Worm (Caenorhabditis elegans): Measurements from ENCODE around the gene C07H6.9.

The C07H6.9 gene

DNA sequence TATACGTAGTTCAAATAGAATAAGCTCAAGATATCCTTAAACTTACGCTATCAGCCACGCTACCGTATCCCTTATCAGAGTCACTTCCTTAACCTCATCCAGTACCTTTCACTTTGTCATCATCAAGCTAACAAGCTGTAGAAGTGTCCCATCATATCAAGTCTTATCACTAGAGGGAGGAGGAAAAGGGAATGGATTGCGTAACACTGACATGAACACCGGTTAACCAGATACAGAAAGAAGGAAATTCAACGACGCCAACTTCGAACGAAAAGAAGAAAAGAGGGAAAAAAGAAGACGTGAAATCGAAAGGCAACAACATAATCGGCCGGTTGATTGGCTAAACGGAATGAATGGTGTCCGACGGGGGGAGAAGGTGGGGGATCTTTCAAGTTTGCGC, 9.2 kb downstream of the C07H6.9 start:
- TF ChIP-seq ref-2 (tag; optimal IDR thresholded peaks at IDR 0.05): peak; percentile 33
- TF ChIP-seq ceh-6 (GFP tag; optimal IDR thresholded peaks at IDR 0.05): no peak

DNA sequence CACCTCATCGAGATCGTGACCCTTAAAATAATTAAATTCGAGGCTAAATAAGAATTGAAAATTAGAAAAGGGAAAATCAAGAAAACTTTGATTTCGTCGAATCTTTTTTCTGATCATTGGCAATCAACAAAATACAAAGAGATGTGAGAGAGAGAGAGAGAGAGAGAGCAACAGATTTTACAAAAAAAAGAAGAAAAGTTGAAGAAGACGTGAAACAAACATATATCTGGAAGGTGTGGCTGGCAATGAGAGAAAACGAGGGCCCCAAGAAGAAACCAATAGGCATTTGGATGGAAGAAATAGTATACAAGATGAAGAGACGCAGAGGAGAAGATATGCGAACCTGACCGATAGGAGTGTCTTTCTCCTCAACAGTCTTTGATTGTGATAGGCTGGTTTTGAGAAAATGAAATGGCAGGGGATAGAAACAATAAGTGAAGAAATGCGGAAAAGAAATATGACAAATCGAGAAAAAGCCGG, 10.2 kb downstream of the C07H6.9 start, which contains the start of gene mup-4:
TSS of gene mup-4 (minus strand) at position 51 of the 480 bp plus-strand sequence.
- TF ChIP-seq ceh-48 (tag; optimal IDR thresholded peaks at IDR 0.05) (no peak), nfya-1 (tag; optimal IDR thresholded peaks at IDR 0.05) (peak; percentile 18)

DNA sequence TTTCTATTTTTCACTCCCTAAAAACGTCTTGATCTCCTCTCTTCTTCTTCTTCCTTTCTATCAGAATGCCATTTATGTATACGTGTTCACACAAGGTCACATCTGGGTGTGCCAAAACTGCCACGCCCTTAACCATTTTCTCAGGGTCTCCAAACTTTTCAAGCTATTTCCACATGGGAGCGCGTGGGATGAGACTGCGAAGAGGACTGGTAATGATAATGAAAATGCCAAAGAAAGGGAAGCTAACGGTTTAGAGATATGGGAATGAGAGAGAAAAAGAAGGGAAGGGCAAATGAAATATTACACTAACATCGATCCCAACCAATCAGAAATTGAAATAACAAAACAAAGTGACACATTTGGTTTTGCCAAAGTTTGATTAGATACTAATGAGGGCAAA, 11.0 kb downstream of the C07H6.9 start:
- TF ChIP-seq lin-11 (tag; optimal IDR thresholded peaks at IDR 0.05): no peak
- TF ChIP-seq pqm-1 (tag; optimal IDR thresholded peaks at IDR 0.05): no peak
- no peak for TF ChIP-seq unc-42 (tag; optimal IDR thresholded peaks at IDR 0.05)
- no peak for TF ChIP-seq ttx-3 (tag; optimal IDR thresholded peaks at IDR 0.05)
- TF ChIP-seq unc-55 (GFP tag; optimal IDR thresholded peaks at IDR 0.05): no peak
- no peak for TF ChIP-seq gmeb-2 (tag; optimal IDR thresholded peaks at IDR 0.05)
- no peak for TF ChIP-seq ceh-18 (tag; optimal IDR thresholded peaks at IDR 0.05)
- no peak for TF ChIP-seq hlh-15 (tag; optimal IDR thresholded peaks at IDR 0.05)
- TF ChIP-seq rnt-1 (tag; optimal IDR thresholded peaks at IDR 0.05): no peak
- no peak for TF ChIP-seq ceh-24 (tag; optimal IDR thresholded peaks at IDR 0.05)
- TF ChIP-seq tbx-7 (tag; optimal IDR thresholded peaks at IDR 0.05): no peak
- TF ChIP-seq ceh-14 (tag; optimal IDR thresholded peaks at IDR 0.05): no peak
- TF ChIP-seq ztf-16 (tag; optimal IDR thresholded peaks at IDR 0.05): no peak
- no peak for TF ChIP-seq hlh-30 (tag; optimal IDR thresholded peaks at IDR 0.05; ENCODE audit: insufficient read depth)
- TF ChIP-seq madf-2 (tag; optimal IDR thresholded peaks at IDR 0.05): no peak
- TF ChIP-seq eyg-1 (tag; optimal IDR thresholded peaks at IDR 0.05): no peak
- TF ChIP-seq pros-1 (tag; optimal IDR thresholded peaks at IDR 0.05): no peak
- no peak for TF ChIP-seq syd-9 (tag; optimal IDR thresholded peaks at IDR 0.05)

DNA sequence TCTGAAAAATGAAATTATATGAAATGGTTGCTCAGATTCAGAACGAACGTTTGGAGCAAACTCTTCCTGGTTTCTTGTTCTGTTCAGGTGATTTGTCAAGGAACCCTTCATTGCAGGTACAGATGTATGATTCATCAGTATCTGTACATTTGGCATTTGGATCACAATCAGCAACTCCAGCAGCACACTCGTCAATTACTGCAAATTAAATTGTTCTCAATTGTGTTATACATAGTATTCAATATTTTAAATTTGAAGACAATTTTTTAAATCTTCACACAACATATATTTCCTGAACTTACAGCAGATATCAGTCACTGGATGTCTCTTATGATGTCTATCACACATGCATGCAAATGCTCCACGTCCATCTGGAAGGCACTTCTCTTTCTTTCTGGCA, 14.5 kb downstream of the C07H6.9 start:
- TF ChIP-seq ceh-19 (GFP tag; optimal IDR thresholded peaks at IDR 0.05) (no peak), unc-86 (tag; optimal IDR thresholded peaks at IDR 0.05) (no peak), eyg-1 (tag; optimal IDR thresholded peaks at IDR 0.05) (no peak), ahr-1 (tag; optimal IDR thresholded peaks at IDR 0.05) (no peak), ttx-3 (tag; optimal IDR thresholded peaks at IDR 0.05) (no peak), tbx-2 (tag; optimal IDR thresholded peaks at IDR 0.05) (no peak), hlh-15 (tag; optimal IDR thresholded peaks at IDR 0.05) (no peak), ama-1 (optimal IDR thresholded peaks at IDR 0.05) (no peak), ceh-14 (tag; optimal IDR thresholded peaks at IDR 0.05) (no peak)

DNA sequence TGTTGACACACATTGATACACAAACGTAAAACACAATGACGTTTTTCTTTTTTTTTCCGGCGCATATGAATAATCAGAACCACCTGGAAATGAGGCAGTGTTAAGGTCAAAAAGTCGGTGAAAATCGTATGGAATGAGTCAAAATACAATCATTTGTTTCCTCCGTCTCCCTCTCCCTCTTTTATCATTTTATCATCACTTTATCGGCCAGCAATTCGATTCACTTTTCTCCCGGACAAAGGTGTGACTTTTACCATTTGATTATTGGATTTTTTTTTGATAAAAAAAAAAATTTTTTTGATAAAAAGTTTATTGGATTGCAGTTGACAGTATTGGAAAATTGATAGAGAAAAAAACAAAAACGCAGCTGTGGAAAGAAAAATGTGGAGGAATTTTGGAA, 20.3 kb downstream of the C07H6.9 start:
- TF ChIP-seq ceh-31 (tag; optimal IDR thresholded peaks at IDR 0.05): no peak
- TF ChIP-seq ceh-9 (tag; optimal IDR thresholded peaks at IDR 0.05): no peak
- TF ChIP-seq unc-3 (GFP tag; conservative IDR thresholded peaks at IDR 0.05): no peak
- TF ChIP-seq unc-3 (tag; optimal IDR thresholded peaks at IDR 0.05): no peak
- TF ChIP-seq C08G9.2 (tag; optimal IDR thresholded peaks at IDR 0.05): no peak
- no peak for TF ChIP-seq hlh-13 (GFP tag; optimal IDR thresholded peaks at IDR 0.05)
- no peak for TF ChIP-seq nhr-11 (tag; optimal IDR thresholded peaks at IDR 0.05)
- no peak for TF ChIP-seq K02D7.2 (tag; optimal IDR thresholded peaks at IDR 0.05)
- no peak for TF ChIP-seq ceh-34 (tag; optimal IDR thresholded peaks at IDR 0.05)

Data from whole organism, late embryonic.